Worm (Caenorhabditis elegans) whole organism, early embryonic: ENCODE results near the gene F26F2.8.

Experiments used
- ama-1 ChIP-seq: fragments of 150-350 bp; optimal IDR thresholded peaks from 2 replicates; lab custom pipeline; 2014
- ceh-36 ChIP-seq: sonication (generic microtip); optimal IDR thresholded peaks from 2 replicates; lab custom pipeline; 2016; ENCODE audit warnings: missing genetic modification characterization, inconsistent platforms, missing compliant biosample characterization
- hmbx-1 ChIP-seq: sonication (generic microtip); optimal IDR thresholded peaks from 2 replicates; lab custom pipeline; 2016; ENCODE audit warnings: mild to moderate bottlenecking, missing genetic modification characterization, missing compliant biosample characterization
- tbx-37 ChIP-seq: fragments of 200-800 bp; sonication (Bioruptor generic); conservative IDR thresholded peaks from 2 replicates; pipeline ENCODE4 v1.3.6; 2022; ENCODE audit warnings: missing genetic modification reagents, missing genetic modification characterization, missing compliant biosample characterization

- no peak for TF ChIP-seq ama-1 (lab: Kevin White, UChicago)
- TF ChIP-seq tbx-37 (GFP tag; lab: Robert Waterston, UW) = no peak
- TF ChIP-seq ceh-36 (tag; lab: Kevin White, UChicago) = no peak
- no peak for TF ChIP-seq hmbx-1 (tag; lab: Kevin White, UChicago)
These were observed 28.2 kb upstream of the F26F2.8 start, which contains the start of gene Y38H6C.20 for ce11 chrV:20551096-20551495.
